Worm (Caenorhabditis elegans): ENCODE measurements around the gene nlp-80.

Gene nlp-80

DNA sequence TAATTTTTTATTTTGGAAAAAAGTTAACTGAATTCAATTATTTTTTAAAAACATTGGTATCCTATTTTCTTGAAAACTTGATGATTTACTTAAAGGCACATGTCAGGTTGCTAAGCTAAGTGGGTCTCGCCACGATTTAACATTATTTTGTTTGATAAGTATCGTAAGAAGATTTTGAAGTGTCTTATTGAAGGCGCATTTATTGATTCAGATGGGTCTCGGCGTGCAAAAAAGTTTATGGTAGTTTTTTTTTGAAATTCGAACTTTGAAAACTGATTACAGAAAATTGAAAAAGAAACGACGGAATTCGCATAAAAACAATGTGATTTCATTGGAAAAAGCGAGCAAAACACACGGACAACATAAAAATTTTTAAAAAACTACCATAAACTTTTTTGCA lies 17.6 kb upstream of the nlp-80 start:
- TF ChIP-seq ceh-83 (GFP tag; optimal IDR thresholded peaks at IDR 0.05) (no peak), drap-1 (GFP tag; optimal IDR thresholded peaks at IDR 0.05) (no peak), blmp-1 (tag; optimal IDR thresholded peaks at IDR 0.05) (no peak)

DNA sequence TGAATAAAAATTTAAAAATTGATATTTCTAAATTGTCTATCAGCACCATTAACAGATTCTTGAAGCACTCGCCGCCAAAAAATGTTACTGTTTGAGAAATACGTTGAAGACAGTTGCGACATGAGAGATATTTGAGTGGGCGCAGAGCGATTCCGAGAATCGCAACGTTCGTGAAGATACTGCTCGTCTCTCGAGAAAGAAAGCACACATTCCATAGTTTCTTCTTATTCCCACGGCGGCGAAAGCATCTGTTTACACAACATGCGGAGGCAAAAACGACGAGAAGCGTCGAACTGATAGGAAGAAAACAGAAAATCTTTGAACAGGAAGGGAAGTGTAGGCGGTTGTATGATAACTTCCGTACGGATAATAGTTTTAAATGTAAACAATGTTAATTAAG lies 17.1 kb upstream of the nlp-80 start:
- TF ChIP-seq zip-8 (tag; optimal IDR thresholded peaks at IDR 0.05) = no peak
- TF ChIP-seq hlh-1 (tag; optimal IDR thresholded peaks at IDR 0.05) = peak; percentile 76
- no peak for TF ChIP-seq blmp-1 (tag; optimal IDR thresholded peaks at IDR 0.05)
- TF ChIP-seq unc-62 (GFP tag; optimal IDR thresholded peaks at IDR 0.05) = peak; percentile 58
- no peak for TF ChIP-seq ceh-83 (GFP tag; optimal IDR thresholded peaks at IDR 0.05)
- peak; percentile 27 for TF ChIP-seq M03D4.4 (tag; optimal IDR thresholded peaks at IDR 0.05)
- TF ChIP-seq nhr-237 (tag; optimal IDR thresholded peaks at IDR 0.05) = peak; percentile 50
- TF ChIP-seq unc-120 (tag; optimal IDR thresholded peaks at IDR 0.05; ENCODE audit: poor library complexity, severe bottlenecking) = peak; percentile 90
- TF ChIP-seq ztf-11 (tag; optimal IDR thresholded peaks at IDR 0.05) = no peak
- no peak for TF ChIP-seq elt-1 (tag; optimal IDR thresholded peaks at IDR 0.05; ENCODE audit: borderline replicate concordance, insufficient read depth)
- TF ChIP-seq pha-4 (tag; optimal IDR thresholded peaks at IDR 0.05) = peak; percentile 54
- TF ChIP-seq nhr-76 (tag; optimal IDR thresholded peaks at IDR 0.05) = no peak
- peak; percentile 36 for TF ChIP-seq mep-1 (tag; optimal IDR thresholded peaks at IDR 0.05)

DNA sequence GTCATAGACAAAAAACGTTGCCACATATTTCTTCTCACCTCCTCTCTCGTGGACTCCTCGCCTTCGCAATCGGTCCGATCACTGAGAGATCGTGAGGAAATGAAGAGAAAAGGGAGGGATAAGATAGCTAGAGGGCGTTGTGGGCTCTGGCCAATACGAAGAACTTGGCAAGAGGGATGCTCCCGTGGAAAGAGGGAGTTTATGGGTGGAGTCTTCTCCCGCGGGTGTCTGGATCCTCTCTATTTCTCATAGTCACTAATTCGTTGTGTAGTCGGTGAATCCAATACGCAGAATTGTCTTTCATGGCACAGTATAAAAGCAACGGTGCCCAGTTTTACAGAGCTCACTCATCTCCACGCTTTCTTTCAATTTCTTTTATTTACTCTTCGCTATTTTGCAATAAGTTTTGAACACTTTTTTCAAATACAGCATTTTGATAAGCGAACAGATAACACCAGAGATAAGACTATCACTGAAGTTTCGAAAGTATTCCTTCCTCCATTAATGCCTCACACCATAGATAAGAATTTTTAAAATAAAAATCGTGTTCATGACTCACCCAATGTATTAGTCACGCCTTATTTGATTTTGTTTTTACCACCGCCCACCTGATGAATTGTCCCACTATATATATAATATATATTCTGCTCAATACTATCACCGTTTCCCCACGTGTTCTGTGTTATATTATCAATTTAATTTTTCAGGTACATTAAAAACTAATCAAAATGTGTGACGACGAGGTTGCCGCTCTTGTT lies 15.1 kb upstream of the nlp-80 start, which contains the start of gene act-1:
TSS of gene act-1 (plus strand) at position 708 of the 758 bp plus-strand sequence.
- no peak for TF ChIP-seq pha-4 (tag; optimal IDR thresholded peaks at IDR 0.05)
- TF ChIP-seq ceh-43 (GFP tag; optimal IDR thresholded peaks at IDR 0.05) = no peak
- no peak for TF ChIP-seq bed-3 (GFP tag; optimal IDR thresholded peaks at IDR 0.05)
- no peak for TF ChIP-seq tbx-8 (GFP tag; optimal IDR thresholded peaks at IDR 0.05)
- no peak for TF ChIP-seq ceh-39 (tag; optimal IDR thresholded peaks at IDR 0.05)
- no peak for TF ChIP-seq nhr-12 (tag; optimal IDR thresholded peaks at IDR 0.05)
- TF ChIP-seq nhr-237 (tag; optimal IDR thresholded peaks at IDR 0.05) = no peak
- no peak for TF ChIP-seq nhr-2 (tag; optimal IDR thresholded peaks at IDR 0.05)
- TF ChIP-seq M03D4.4 (tag; optimal IDR thresholded peaks at IDR 0.05) = peak; percentile 43
- TF ChIP-seq mep-1 (tag; optimal IDR thresholded peaks at IDR 0.05) = no peak
- peak; percentile 21 for TF ChIP-seq sptf-1 (tag; optimal IDR thresholded peaks at IDR 0.05)
- TF ChIP-seq nhr-28 (tag; optimal IDR thresholded peaks at IDR 0.05) = no peak
- TF ChIP-seq lin-13 (tag; optimal IDR thresholded peaks at IDR 0.05) = no peak
- TF ChIP-seq unc-120 (tag; optimal IDR thresholded peaks at IDR 0.05; ENCODE audit: poor library complexity, severe bottlenecking) = peak; percentile 95
- TF ChIP-seq ham-2 (GFP tag; optimal IDR thresholded peaks at IDR 0.05) = no peak
- peak; percentile 40 for TF ChIP-seq hlh-1 (tag; optimal IDR thresholded peaks at IDR 0.05)
- TF ChIP-seq unc-62 (GFP tag; optimal IDR thresholded peaks at IDR 0.05) = peak; percentile 32
- no peak for TF ChIP-seq nhr-76 (tag; optimal IDR thresholded peaks at IDR 0.05)
- no peak for TF ChIP-seq snpc-4 (tag; optimal IDR thresholded peaks at IDR 0.05)
- no peak for TF ChIP-seq elt-1 (tag; optimal IDR thresholded peaks at IDR 0.05; ENCODE audit: borderline replicate concordance, insufficient read depth)
- TF ChIP-seq cnd-1 (tag; optimal IDR thresholded peaks at IDR 0.05) = no peak
- TF ChIP-seq unc-39 (tag; optimal IDR thresholded peaks at IDR 0.05) = no peak
- no peak for TF ChIP-seq ces-1 (GFP tag; optimal IDR thresholded peaks at IDR 0.05)
- TF ChIP-seq flh-1 (GFP tag; optimal IDR thresholded peaks at IDR 0.05) = no peak
- no peak for TF ChIP-seq sem-2 (GFP tag; optimal IDR thresholded peaks at IDR 0.05)

DNA sequence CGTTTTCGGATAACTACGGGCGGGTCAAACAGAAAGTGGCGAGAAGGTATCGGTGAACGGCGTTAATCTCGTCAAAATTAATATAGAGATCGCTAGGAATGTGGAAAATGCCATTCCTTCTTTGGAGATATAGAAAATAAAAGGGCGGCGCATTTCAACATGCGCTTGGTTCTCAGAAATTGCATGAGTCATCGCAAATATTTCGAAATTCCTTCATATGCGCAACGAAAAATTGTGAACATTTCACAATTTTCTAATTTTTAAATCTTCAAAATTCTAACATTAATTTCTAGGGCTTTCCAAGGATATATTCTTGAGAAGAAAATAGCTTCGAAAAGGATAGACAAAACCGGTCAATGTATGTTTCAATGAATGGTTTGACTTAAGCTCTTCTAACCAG lies 13.5 kb upstream of the nlp-80 start:
- no peak for TF ChIP-seq nhr-2 (tag; optimal IDR thresholded peaks at IDR 0.05)
- no peak for TF ChIP-seq blmp-1 (tag; optimal IDR thresholded peaks at IDR 0.05)
- no peak for TF ChIP-seq drap-1 (GFP tag; optimal IDR thresholded peaks at IDR 0.05)
- TF ChIP-seq snpc-4 (tag; optimal IDR thresholded peaks at IDR 0.05) = no peak
- TF ChIP-seq M03D4.4 (tag; optimal IDR thresholded peaks at IDR 0.05) = no peak
- no peak for TF ChIP-seq nhr-28 (tag; optimal IDR thresholded peaks at IDR 0.05)
- TF ChIP-seq flh-1 (GFP tag; optimal IDR thresholded peaks at IDR 0.05) = no peak
- TF ChIP-seq elt-3 (tag; optimal IDR thresholded peaks at IDR 0.05) = no peak
- TF ChIP-seq lsy-2 (tag; optimal IDR thresholded peaks at IDR 0.05) = no peak
- TF ChIP-seq nhr-237 (tag; optimal IDR thresholded peaks at IDR 0.05) = no peak
- TF ChIP-seq sem-2 (GFP tag; optimal IDR thresholded peaks at IDR 0.05) = no peak
- TF ChIP-seq ceh-39 (tag; optimal IDR thresholded peaks at IDR 0.05) = no peak
- no peak for TF ChIP-seq mab-5 (tag; optimal IDR thresholded peaks at IDR 0.05)

All from whole organism, mixed stage, embryonic.